Worm (Caenorhabditis elegans) whole organism, mixed stage, embryonic: Measurements from ENCODE around the gene oma-2.

Source experiments
- blmp-1 ChIP-seq: fragments of 150-350 bp; optimal IDR thresholded peaks from 2 replicates; lab custom pipeline; 2014; ENCODE audit warnings: missing biosample characterization, missing genetic modification characterization
- ceh-39 ChIP-seq: fragments of 150-350 bp; optimal IDR thresholded peaks from 2 replicates; lab custom pipeline; 2014; ENCODE audit warnings: missing biosample characterization, missing genetic modification characterization
- ceh-83 ChIP-seq: fragments of 200-800 bp; sonication (Bioruptor generic); optimal IDR thresholded peaks from 2 replicates; lab custom pipeline; 2018; ENCODE audit warnings: mild to moderate bottlenecking, missing genetic modification characterization, missing compliant biosample characterization
- ces-1 ChIP-seq: fragments of 150-350 bp; optimal IDR thresholded peaks from 2 replicates; lab custom pipeline; 2014; ENCODE audit warnings: missing biosample characterization, missing genetic modification reagents, missing genetic modification characterization
- cnd-1 ChIP-seq: fragments of 200-800 bp; sonication (Bioruptor generic); optimal IDR thresholded peaks from 2 replicates; lab custom pipeline; 2018; ENCODE audit warnings: mild to moderate bottlenecking, missing genetic modification characterization, missing compliant biosample characterization
- elt-3 ChIP-seq: fragments of 150-350 bp; optimal IDR thresholded peaks from 2 replicates; lab custom pipeline; 2014; ENCODE audit warnings: missing biosample characterization, missing genetic modification characterization
- hlh-1 ChIP-seq: fragments of 150-350 bp; optimal IDR thresholded peaks from 2 replicates; lab custom pipeline; 2014; ENCODE audit warnings: missing biosample characterization, missing genetic modification reagents, missing genetic modification characterization
- lin-13 ChIP-seq: fragments of 150-350 bp; optimal IDR thresholded peaks from 2 replicates; lab custom pipeline; 2014; ENCODE audit warnings: missing biosample characterization, missing genetic modification characterization
- lsy-2 ChIP-seq: fragments of 150-350 bp; optimal IDR thresholded peaks from 2 replicates; lab custom pipeline; 2014; ENCODE audit warnings: missing biosample characterization, missing genetic modification characterization
- nhr-237 ChIP-seq: fragments of 150-350 bp; optimal IDR thresholded peaks from 2 replicates; lab custom pipeline; 2014; ENCODE audit warnings: missing biosample characterization, missing genetic modification characterization
- nhr-28 ChIP-seq: fragments of 150-350 bp; optimal IDR thresholded peaks from 2 replicates; lab custom pipeline; 2014; ENCODE audit warnings: missing biosample characterization, missing genetic modification characterization
- sptf-1 ChIP-seq: sonication (generic microtip); optimal IDR thresholded peaks from 2 replicates; lab custom pipeline; 2017; ENCODE audit warnings: mild to moderate bottlenecking, missing genetic modification characterization, moderate library complexity, missing compliant biosample characterization
- unc-39 ChIP-seq: fragments of 150-350 bp; optimal IDR thresholded peaks from 2 replicates; lab custom pipeline; 2014; ENCODE audit warnings: missing biosample characterization, missing genetic modification characterization
- unc-62 ChIP-seq: fragments of 150-350 bp; optimal IDR thresholded peaks from 2 replicates; lab custom pipeline; 2014; ENCODE audit warnings: missing biosample characterization, missing genetic modification reagents, missing genetic modification characterization

- TF ChIP-seq ces-1 (GFP tag; lab: Kevin White, UChicago) (no peak), blmp-1 (no peak), elt-3 (tag; lab: Kevin White, UChicago) (no peak), unc-62 (GFP tag; lab: Kevin White, UChicago) (no peak), nhr-237 (no peak), lsy-2 (no peak), ceh-83 (GFP tag; lab: Kevin White, UChicago) (no peak), lin-13 (tag; lab: Kevin White, UChicago) (no peak), unc-39 (no peak), sptf-1 (tag; lab: Kevin White, UChicago) (no peak), cnd-1 (tag; lab: Kevin White, UChicago) (no peak), nhr-28 (tag; lab: Kevin White, UChicago) (no peak), hlh-1 (no peak), ceh-39 (no peak)
Observed at ce11 chrV:7994570-7994969, 34.7 kb upstream of the oma-2 start, which contains the start of gene ceh-76.
